Worm (Caenorhabditis elegans): ENCODE measurements around the gene utp-20.
A peak's percentile ranks its signal among the peaks of the same experiment; 100 is the strongest.

Gene utp-20

ce11 chrII:6563238-6563637 lies 27.1 kb downstream of the utp-20 start:
- no peak for TF ChIP-seq daf-19 (GFP tag; conservative IDR thresholded peaks at IDR 0.05)
- peak; percentile 43 for TF ChIP-seq dve-1 (tag; optimal IDR thresholded peaks at IDR 0.05; ENCODE audit: insufficient read depth)
- no peak for TF ChIP-seq zfp-3 (GFP tag; conservative IDR thresholded peaks at IDR 0.05)
- TF ChIP-seq daf-16 (GFP tag; optimal IDR thresholded peaks at IDR 0.05): no peak
- TF ChIP-seq daf-16 (tag; optimal IDR thresholded peaks at IDR 0.05): peak; percentile 22
- peak; percentile 72 for TF ChIP-seq hlh-11 (tag; optimal IDR thresholded peaks at IDR 0.05)
- TF ChIP-seq ctbp-1 (GFP tag; IDR thresholded peaks at IDR 0.05): peak; percentile 49; the same call in 1 of the 2 replicates
- peak in 1 of 2 experiments; percentile 13 for TF ChIP-seq unc-62 (GFP tag; optimal IDR thresholded peaks at IDR 0.05 in 1 of 2)
- no peak for TF ChIP-seq unc-62 (tag; optimal IDR thresholded peaks at IDR 0.05)
- TF ChIP-seq mes-2 (tag; optimal IDR thresholded peaks at IDR 0.05; ENCODE audit: poor library complexity, severe bottlenecking): peak; percentile 31
- no peak for TF ChIP-seq ztf-7 (tag; optimal IDR thresholded peaks at IDR 0.05)
- peak; percentile 78 for TF ChIP-seq hmg-1.1 (GFP tag; IDR thresholded peaks at IDR 0.05)
- TF ChIP-seq lsy-2 (tag; optimal IDR thresholded peaks at IDR 0.05): peak in 1 of 2 experiments; percentile 27
- peak; percentile 27 for TF ChIP-seq F37D6.2 (tag; optimal IDR thresholded peaks at IDR 0.05)
- peak; percentile 35; the same call in 1 of the 2 replicates for TF ChIP-seq T26A8.4 (GFP tag; IDR thresholded peaks at IDR 0.05)
- peak in 1 of 2 experiments; percentile 27 for TF ChIP-seq mdl-1 (tag; optimal IDR thresholded peaks at IDR 0.05)
- TF ChIP-seq hif-1 (tag; optimal IDR thresholded peaks at IDR 0.05): peak in 1 of 2 experiments; percentile 7
- peak; percentile 53 for TF ChIP-seq mep-1 (tag; optimal IDR thresholded peaks at IDR 0.05)

DNA sequence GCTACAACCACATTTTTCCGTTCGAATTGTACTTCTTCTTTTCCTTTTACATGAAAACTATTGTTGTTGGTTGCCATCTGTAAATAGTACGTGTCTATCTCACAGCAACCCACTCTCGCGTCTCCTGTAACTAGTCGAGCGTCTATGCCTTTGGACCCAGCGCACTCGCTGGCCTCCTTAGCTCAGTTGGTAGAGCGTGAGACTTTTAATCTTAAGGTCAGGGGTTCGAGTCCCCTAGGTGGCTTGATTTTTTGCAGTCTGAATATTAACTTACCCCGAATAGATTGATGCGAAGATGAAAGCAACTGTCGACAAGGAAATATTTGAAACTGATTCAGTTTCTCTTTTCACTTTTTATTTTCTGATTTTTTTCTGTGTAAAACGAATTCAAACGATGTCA lies 28.9 kb downstream of the utp-20 start, which contains the start of gene mpz-3:
Gene mpz-3 (minus strand): TSS at position 320 of the 400 bp plus-strand sequence.
- TF ChIP-seq F37D6.2 (tag; optimal IDR thresholded peaks at IDR 0.05) (no peak), ceh-32 (tag; optimal IDR thresholded peaks at IDR 0.05; ENCODE audit: poor library complexity) (no peak), nhr-28 (tag; optimal IDR thresholded peaks at IDR 0.05) (peak; percentile 43), lin-15B (tag; optimal IDR thresholded peaks at IDR 0.05) (no peak), madf-5 (GFP tag; IDR thresholded peaks at IDR 0.05) (no peak), fos-1 (tag; optimal IDR thresholded peaks at IDR 0.05) (no peak), nhr-102 (tag; optimal IDR thresholded peaks at IDR 0.05) (peak; percentile 62), saeg-2 (GFP tag; IDR thresholded peaks at IDR 0.05) (no peak), attf-4 (tag; optimal IDR thresholded peaks at IDR 0.05) (no peak), zfp-2 (tag; optimal IDR thresholded peaks at IDR 0.05) (no peak), mxl-3 (GFP tag; optimal IDR thresholded peaks at IDR 0.05) (peak; percentile 42), F26F4.8 (GFP tag; conservative IDR thresholded peaks at IDR 0.05) (no peak), ces-1 (GFP tag; optimal IDR thresholded peaks at IDR 0.05) (no peak), arid-1 (GFP tag; conservative IDR thresholded peaks at IDR 0.05) (no peak), ztf-11 (tag; optimal IDR thresholded peaks at IDR 0.05) (no peak), jun-1 (tag; optimal IDR thresholded peaks at IDR 0.05) (no peak), ceh-44 (GFP tag; IDR thresholded peaks at IDR 0.05) (peak; percentile 70; the same call in 1 of the 2 replicates), zfp-3 (GFP tag; conservative IDR thresholded peaks at IDR 0.05) (no peak), F49E8.2 (tag; optimal IDR thresholded peaks at IDR 0.05; ENCODE audit: borderline replicate concordance) (no peak), zip-11 (GFP tag; IDR thresholded peaks at IDR 0.05) (no peak), sdz-12 (GFP tag; optimal IDR thresholded peaks at IDR 0.05) (no peak), zag-1 (tag; optimal IDR thresholded peaks at IDR 0.05) (no peak), nhr-41 (GFP tag; IDR thresholded peaks at IDR 0.05) (peak; percentile 68; the same call in 1 of the 2 replicates), Y48G9A.11 (GFP tag; IDR thresholded peaks at IDR 0.05) (no peak), skn-1 (tag; optimal IDR thresholded peaks at IDR 0.05) (no peak), daf-12 (tag; optimal IDR thresholded peaks at IDR 0.05) (no peak), nhr-76 (tag; optimal IDR thresholded peaks at IDR 0.05) (no peak), ceh-20 (GFP tag; IDR thresholded peaks at IDR 0.05) (no peak; the same call in 1 of the 2 replicates), rbr-2 (tag; optimal IDR thresholded peaks at IDR 0.05) (peak; percentile 62), nhr-77 (tag; optimal IDR thresholded peaks at IDR 0.05) (peak; percentile 0), gei-8 (GFP tag; optimal IDR thresholded peaks at IDR 0.05) (peak; percentile 15), hif-1 (tag; optimal IDR thresholded peaks at IDR 0.05) (no peak), dmd-9 (GFP tag; IDR thresholded peaks at IDR 0.05) (no peak), nhr-42 (GFP tag; IDR thresholded peaks at IDR 0.05) (no peak; the same call in 1 of the 2 replicates), F10B5.3 (tag; optimal IDR thresholded peaks at IDR 0.05) (no peak), lin-1 (GFP tag; IDR thresholded peaks at IDR 0.05) (no peak; the same call in 1 of the 2 replicates)
